Fruit fly (Drosophila melanogaster) whole organism, wandering third instar larva: ENCODE results near the gene dpy.

Experiments
- Abd-B ChIP-seq: fragments of >200 bp; optimal IDR thresholded peaks from 2 replicates; lab custom pipeline; 2017; ENCODE audit warnings: missing biosample characterization, missing genetic modification characterization
- CG32264 ChIP-seq: fragments of 200-800 bp; sonication (Bioruptor generic); optimal IDR thresholded peaks from 2 replicates; lab custom pipeline; 2016; ENCODE audit warnings: missing biosample characterization, missing genetic modification characterization
- CG9705 ChIP-seq: fragments of 200-800 bp; sonication (Bioruptor generic); optimal IDR thresholded peaks from 2 replicates; lab custom pipeline; 2018; ENCODE audit warnings: missing biosample characterization, mild to moderate bottlenecking, missing genetic modification characterization
- CrebA ChIP-seq: fragments of 200-800 bp; sonication (Bioruptor generic); optimal IDR thresholded peaks from 2 replicates; lab custom pipeline; 2016; ENCODE audit warnings: missing biosample characterization, mild to moderate bottlenecking, missing genetic modification characterization, borderline replicate concordance
- Dfd ChIP-seq: fragments of >200 bp; optimal IDR thresholded peaks from 2 replicates; lab custom pipeline; 2017; ENCODE audit warnings: missing biosample characterization, missing genetic modification characterization
- GATAd ChIP-seq: sonication (Bioruptor generic); optimal IDR thresholded peaks from 2 replicates; lab custom pipeline; 2016; ENCODE audit warnings: missing biosample characterization, missing genetic modification characterization
- HLH106 ChIP-seq: fragments of 200-800 bp; optimal IDR thresholded peaks from 3 replicates; lab custom pipeline; 2019; ENCODE audit warnings: missing biosample characterization, mild to moderate bottlenecking, missing genetic modification characterization, moderate library complexity
- Hnf4 ChIP-seq: fragments of 200-800 bp; sonication (Bioruptor generic); optimal IDR thresholded peaks from 2 replicates; lab custom pipeline; 2016; ENCODE audit warnings: missing biosample characterization, mild to moderate bottlenecking, missing genetic modification characterization
- Hr83 ChIP-seq: fragments of 200-300 bp; sonication (Bioruptor generic); optimal IDR thresholded peaks from 2 replicates; lab custom pipeline; 2016; ENCODE audit warnings: missing biosample characterization, mild to moderate bottlenecking, missing genetic modification characterization, moderate library complexity; ENCODE audit not compliant: poor library complexity, severe bottlenecking
- Mio ChIP-seq: sonication (Bioruptor generic); optimal IDR thresholded peaks from 2 replicates; lab custom pipeline; 2016; ENCODE audit warnings: missing biosample characterization, missing genetic modification characterization
- Myc ChIP-seq: fragments of >200 bp; optimal IDR thresholded peaks from 2 replicates; lab custom pipeline; 2017
- N ChIP-seq: fragments of >200 bp; optimal IDR thresholded peaks from 2 replicates; lab custom pipeline; 2018; ENCODE audit warnings: missing biosample characterization, missing external identifiers, missing genetic modification characterization
- Sp1 ChIP-seq: fragments of 200-800 bp; sonication (Bioruptor generic); optimal IDR thresholded peaks from 3 replicates; lab custom pipeline; 2019; ENCODE audit warnings: missing biosample characterization, mild to moderate bottlenecking, missing genetic modification characterization, moderate library complexity
- Vsx2 ChIP-seq: fragments of 200-300, 225-300 bp; sonication (Bioruptor generic); optimal IDR thresholded peaks from 2 replicates; lab custom pipeline; 2018; ENCODE audit warnings: missing biosample characterization, missing genetic modification characterization; ENCODE audit not compliant: partially characterized antibody
- br ChIP-seq: fragments of 200-800 bp; sonication (Bioruptor generic); optimal IDR thresholded peaks from 2 replicates; lab custom pipeline; 2016; ENCODE audit warnings: missing biosample characterization, missing genetic modification characterization
- brk ChIP-seq: fragments of 200-800 bp; sonication (Bioruptor generic); optimal IDR thresholded peaks from 2 replicates; lab custom pipeline; 2016; ENCODE audit warnings: missing biosample characterization, mild to moderate bottlenecking, missing genetic modification characterization
- dl ChIP-seq, 2 experiments: fragments of 175-275, 200-275 bp in 1 of 2; fragments of 200-275 bp in 1 of 2; sonication (Bioruptor generic); optimal IDR thresholded peaks; lab custom pipeline; 2018; ENCODE audit warnings: mild to moderate bottlenecking in 2 of 2, missing biosample characterization in 2 of 2, missing genetic modification characterization in 2 of 2, moderate library complexity in 2 of 2; ENCODE audit not compliant: partially characterized antibody in 2 of 2, insufficient read depth in 1 of 2
- dsf ChIP-seq: sonication (Bioruptor generic); optimal IDR thresholded peaks from 2 replicates; lab custom pipeline; 2016; ENCODE audit warnings: missing biosample characterization, missing genetic modification characterization, borderline replicate concordance
- ey ChIP-seq: fragments of 200-800 bp; sonication (Bioruptor generic); optimal IDR thresholded peaks from 2 replicates; lab custom pipeline; 2016; ENCODE audit warnings: missing biosample characterization, missing genetic modification characterization
- foxo ChIP-seq, 2 experiments: fragments of 200-800 bp; sonication (Bioruptor generic); optimal IDR thresholded peaks; 2 replicates in 1 of 2; 3 replicates in 1 of 2; lab custom pipeline; 2016 to 2017; ENCODE audit warnings: missing biosample characterization in 2 of 2, missing genetic modification characterization in 2 of 2
- fru ChIP-seq: fragments of 200-800 bp; sonication (Bioruptor generic); optimal IDR thresholded peaks from 3 replicates; lab custom pipeline; 2016; ENCODE audit warnings: missing biosample characterization, mild to moderate bottlenecking, missing genetic modification characterization
- h ChIP-seq: fragments of 200-800 bp; sonication (Bioruptor generic); optimal IDR thresholded peaks from 3 replicates; lab custom pipeline; 2016; ENCODE audit warnings: missing biosample characterization, mild to moderate bottlenecking, missing genetic modification characterization
- lola ChIP-seq: fragments of >200 bp; optimal IDR thresholded peaks from 2 replicates; lab custom pipeline; 2017; ENCODE audit warnings: missing biosample characterization, missing genetic modification characterization
- pan ChIP-seq: fragments of >200 bp; optimal IDR thresholded peaks from 2 replicates; lab custom pipeline; 2017
- rgr ChIP-seq: fragments of 200-800 bp; sonication (Bioruptor generic); optimal IDR thresholded peaks from 3 replicates; lab custom pipeline; 2016; ENCODE audit warnings: missing biosample characterization, mild to moderate bottlenecking, missing genetic modification characterization
- sage ChIP-seq: fragments of 200-800 bp; sonication (Bioruptor generic); optimal IDR thresholded peaks from 2 replicates; lab custom pipeline; 2016; ENCODE audit warnings: missing biosample characterization, mild to moderate bottlenecking, missing genetic modification characterization
- sv ChIP-seq: fragments of 200-800 bp; sonication (Bioruptor generic); optimal IDR thresholded peaks from 3 replicates; lab custom pipeline; 2016; ENCODE audit warnings: missing biosample characterization, missing genetic modification characterization
- tai ChIP-seq: sonication (Bioruptor generic); optimal IDR thresholded peaks from 2 replicates; lab custom pipeline; 2016; ENCODE audit warnings: missing biosample characterization, missing genetic modification characterization
- usp ChIP-seq: fragments of >200 bp; optimal IDR thresholded peaks from 2 replicates; lab custom pipeline; 2017; ENCODE audit warnings: missing biosample characterization, missing genetic modification characterization

The dpy gene

dm6 chr2L:4440881-4441737, 173.0 kb downstream of the dpy start, which contains the start of gene CG15431:
TSS of gene CG15431 (minus strand) at chr2L:4441282.
- TF ChIP-seq dl (GFP tag; optimal IDR thresholded peaks at IDR 0.05; lab: Kevin White, UChicago; ENCODE audit: insufficient read depth in 1 of 2, partially characterized antibody in 2 of 2) (no peak), Myc (lab: Kevin White, UChicago) (no peak), CrebA (GFP tag; lab: Kevin White, UChicago) (no peak), Sp1 (GFP tag; lab: Kevin White, UChicago) (no peak), CG9705 (GFP tag; lab: Kevin White, UChicago) (no peak), Vsx2 (no peak), Abd-B (GFP tag; lab: Kevin White, UChicago) (no peak), CG32264 (no peak), HLH106 (tag; lab: Kevin White, UChicago) (no peak), br (GFP tag; lab: Kevin White, UChicago) (no peak), brk (GFP tag; lab: Kevin White, UChicago) (no peak), h (GFP tag; lab: Kevin White, UChicago) (no peak), dsf (GFP tag; lab: Kevin White, UChicago) (no peak), Hr83 (GFP tag; lab: Kevin White, UChicago) (no peak), ey (GFP tag; lab: Kevin White, UChicago) (no peak), fru (GFP tag; lab: Kevin White, UChicago) (no peak)

dm6 chr2L:4437487-4437886, 176.6 kb downstream of the dpy start, which contains the start of gene CG43056:
TSS of gene CG43056 (plus strand) at chr2L:4437787.
- TF ChIP-seq sage (GFP tag; lab: Kevin White, UChicago) (no peak), pan (lab: Kevin White, UChicago) (no peak), ey (GFP tag; lab: Kevin White, UChicago) (no peak), usp (GFP tag; lab: Kevin White, UChicago) (no peak), lola (GFP tag; lab: Kevin White, UChicago) (no peak), Dfd (GFP tag; lab: Kevin White, UChicago) (no peak), Abd-B (GFP tag; lab: Kevin White, UChicago) (no peak), Hnf4 (GFP tag; lab: Kevin White, UChicago) (no peak), dsf (GFP tag; lab: Kevin White, UChicago) (no peak), dl (GFP tag; optimal IDR thresholded peaks at IDR 0.05; lab: Kevin White, UChicago; ENCODE audit: insufficient read depth in 1 of 2, partially characterized antibody in 2 of 2) (no peak), Mio (no peak), N (no peak), CG32264 (no peak), tai (GFP tag; lab: Kevin White, UChicago) (no peak), sv (GFP tag; lab: Kevin White, UChicago) (no peak), rgr (GFP tag; lab: Kevin White, UChicago) (no peak), fru (GFP tag; lab: Kevin White, UChicago) (no peak), h (GFP tag; lab: Kevin White, UChicago) (no peak), Hr83 (GFP tag; lab: Kevin White, UChicago) (no peak)

dm6 chr2L:4433608-4434007, 180.5 kb downstream of the dpy start, which contains the start of the genes CG34177 and CG34178:
TSS of gene CG34177 (plus strand) at chr2L:4433908.
TSS of gene CG34178 (plus strand) at chr2L:4433908.
- TF ChIP-seq br (GFP tag; lab: Kevin White, UChicago) (no peak), Myc (lab: Kevin White, UChicago) (no peak), foxo (GFP tag; optimal IDR thresholded peaks at IDR 0.05; lab: Kevin White, UChicago) (no peak), CrebA (GFP tag; lab: Kevin White, UChicago) (no peak), Dfd (GFP tag; lab: Kevin White, UChicago) (no peak), GATAd (GFP tag; lab: Kevin White, UChicago) (no peak)
